Fruit fly (Drosophila melanogaster) whole organism, embryonic: ENCODE results near the gene ana1.

Experiments used
- CG10147 ChIP-seq: fragments of 200-800 bp; sonication (Bioruptor generic); optimal IDR thresholded peaks from 2 replicates; lab custom pipeline; 2019; ENCODE audit warnings: missing biosample characterization, mild to moderate bottlenecking, missing genetic modification characterization, moderate library complexity
- CG10654 ChIP-seq: fragments of 200-800 bp; sonication (Bioruptor generic); optimal IDR thresholded peaks from 2 replicates; lab custom pipeline; 2016; ENCODE audit warnings: missing biosample characterization, missing genetic modification characterization
- CG10959 ChIP-seq: fragments of 200-800 bp; sonication (Bioruptor generic); IDR thresholded peaks from 2 replicates; pipeline ENCODE4 v1.3.6; 2022; ENCODE audit warnings: missing biosample characterization, missing genetic modification characterization
- CG11085 ChIP-seq: fragments of 200-800 bp; sonication (Bioruptor generic); IDR thresholded peaks from 2 replicates; pipeline ENCODE4 v1.3.6; 2022; ENCODE audit warnings: missing biosample characterization, missing genetic modification characterization
- CG11398 ChIP-seq: fragments of 200-800 bp; sonication (Bioruptor generic); optimal IDR thresholded peaks from 2 replicates; lab custom pipeline; 2016; ENCODE audit warnings: missing biosample characterization, missing genetic modification characterization
- CG11696 ChIP-seq: fragments of 200-800 bp; sonication (Bioruptor generic); IDR thresholded peaks from 2 replicates; pipeline ENCODE4 v1.3.6; 2022; ENCODE audit warnings: missing biosample characterization, missing genetic modification characterization
- CG12391 ChIP-seq: fragments of 200-800 bp; sonication (Bioruptor generic); optimal IDR thresholded peaks from 3 replicates; lab custom pipeline; 2018; ENCODE audit warnings: missing biosample characterization, mild to moderate bottlenecking, missing genetic modification characterization, moderate library complexity
- CG13894 ChIP-seq: fragments of 200-800 bp; sonication (Bioruptor generic); optimal IDR thresholded peaks from 3 replicates; lab custom pipeline; 2018; ENCODE audit warnings: missing biosample characterization, mild to moderate bottlenecking, missing genetic modification characterization, moderate library complexity
- CG14014 ChIP-seq: fragments of 200-800 bp; sonication (Bioruptor generic); IDR thresholded peaks from 2 replicates; pipeline ENCODE4 v1.3.6; 2022; ENCODE audit warnings: missing biosample characterization, missing genetic modification characterization
- CG15514 ChIP-seq: fragments of 200-800 bp; sonication (Bioruptor generic); optimal IDR thresholded peaks from 3 replicates; lab custom pipeline; 2017; ENCODE audit warnings: missing biosample characterization, missing genetic modification characterization, mild to moderate bottlenecking, moderate library complexity, missing genetic modification reagents
- CG1647 ChIP-seq: fragments of 200-800 bp; sonication (Bioruptor generic); optimal IDR thresholded peaks from 3 replicates; lab custom pipeline; 2016; ENCODE audit warnings: missing biosample characterization, missing genetic modification characterization
- CG2712 ChIP-seq: fragments of 200-800 bp; optimal IDR thresholded peaks from 3 replicates; lab custom pipeline; 2019; ENCODE audit warnings: missing biosample characterization, mild to moderate bottlenecking, missing genetic modification characterization, moderate library complexity
- CG30431 ChIP-seq: fragments of 200-800 bp; sonication (Bioruptor generic); optimal IDR thresholded peaks from 2 replicates; lab custom pipeline; 2017; ENCODE audit warnings: missing biosample characterization, missing genetic modification characterization
- CG32772 ChIP-seq: fragments of 200-800 bp; sonication (Bioruptor generic); IDR thresholded peaks from 2 replicates; pipeline ENCODE4 v1.3.6; 2022; ENCODE audit warnings: missing biosample characterization, missing genetic modification characterization
- CG3281 ChIP-seq: fragments of 200-800 bp; sonication (Bioruptor generic); optimal IDR thresholded peaks from 3 replicates; lab custom pipeline; 2017; ENCODE audit warnings: missing biosample characterization, mild to moderate bottlenecking, missing genetic modification characterization
- CG33213 ChIP-seq: fragments of 200-800 bp; sonication (Bioruptor generic); optimal IDR thresholded peaks from 3 replicates; lab custom pipeline; 2016; ENCODE audit warnings: missing biosample characterization, missing genetic modification characterization
- CG4404 ChIP-seq: fragments of 200-800 bp; sonication (Bioruptor generic); IDR thresholded peaks from 2 replicates; pipeline ENCODE4 v1.3.6; 2022; ENCODE audit warnings: missing biosample characterization, missing genetic modification characterization
- CG4424 ChIP-seq: fragments of 200-800 bp; sonication (Bioruptor generic); optimal IDR thresholded peaks from 3 replicates; lab custom pipeline; 2016; ENCODE audit warnings: missing biosample characterization, missing genetic modification characterization
- CG7357 ChIP-seq: fragments of 200-800 bp; sonication (Bioruptor generic); IDR thresholded peaks from 3 replicates; pipeline ENCODE4 v1.3.6; 2022; ENCODE audit warnings: missing biosample characterization, missing genetic modification characterization
- CG7987 ChIP-seq: fragments of 200-800 bp; sonication (Bioruptor generic); optimal IDR thresholded peaks from 2 replicates; lab custom pipeline; 2018; ENCODE audit warnings: missing biosample characterization, mild to moderate bottlenecking, missing genetic modification characterization, moderate library complexity
- CG8089 ChIP-seq: fragments of 200-800 bp; sonication (Bioruptor generic); optimal IDR thresholded peaks from 3 replicates; lab custom pipeline; 2016; ENCODE audit warnings: missing biosample characterization, missing genetic modification characterization
- CG9437 ChIP-seq: fragments of 200-800 bp; sonication (Bioruptor generic); optimal IDR thresholded peaks from 2 replicates; lab custom pipeline; 2018; ENCODE audit warnings: missing biosample characterization, mild to moderate bottlenecking, missing genetic modification characterization
- CG9797 ChIP-seq: fragments of 200-800 bp; sonication (Bioruptor generic); optimal IDR thresholded peaks from 3 replicates; lab custom pipeline; 2018; ENCODE audit warnings: missing biosample characterization, mild to moderate bottlenecking, missing genetic modification characterization
- CTCF ChIP-seq: fragments of 200-800 bp; sonication (Bioruptor generic); optimal IDR thresholded peaks from 2 replicates; lab custom pipeline; 2017; ENCODE audit warnings: missing biosample characterization, mild to moderate bottlenecking, missing genetic modification characterization, moderate library complexity
- Drgx ChIP-seq: fragments of 200-800 bp; sonication (Bioruptor generic); IDR thresholded peaks from 2 replicates; pipeline ENCODE4 v1.3.6; 2022; ENCODE audit warnings: missing biosample characterization, missing genetic modification characterization
- Gsc ChIP-seq: fragments of 200-800 bp; sonication (Bioruptor generic); IDR thresholded peaks from 2 replicates; pipeline ENCODE4 v1.3.6; 2022; ENCODE audit warnings: missing biosample characterization, missing genetic modification characterization
- Lhr ChIP-seq: fragments of 200-800 bp; sonication (Bioruptor generic); optimal IDR thresholded peaks from 3 replicates; lab custom pipeline; 2017; ENCODE audit warnings: mild to moderate bottlenecking, missing biosample characterization, missing genetic modification reagents, missing genetic modification characterization
- Lpt ChIP-seq: fragments of >200 bp; optimal IDR thresholded peaks from 2 replicates; lab custom pipeline; 2018; ENCODE audit warnings: missing biosample characterization, missing genetic modification characterization
- Mad ChIP-seq: fragments of 200-800 bp; sonication (Bioruptor generic); optimal IDR thresholded peaks from 2 replicates; lab custom pipeline; 2016; ENCODE audit warnings: missing biosample characterization, missing genetic modification characterization
- PHDP ChIP-seq: fragments of 200-800 bp; sonication (Bioruptor generic); optimal IDR thresholded peaks from 3 replicates; lab custom pipeline; 2018; ENCODE audit warnings: missing biosample characterization, mild to moderate bottlenecking, missing genetic modification characterization, moderate library complexity
- ac ChIP-seq: fragments of 200-800 bp; sonication (Bioruptor generic); optimal IDR thresholded peaks from 3 replicates; lab custom pipeline; 2017; ENCODE audit warnings: missing biosample characterization, mild to moderate bottlenecking, missing genetic modification characterization
- ato ChIP-seq: fragments of 200-800 bp; sonication (Bioruptor generic); IDR thresholded peaks from 2 replicates; pipeline ENCODE4 v1.3.6; 2022; ENCODE audit warnings: missing biosample characterization, missing genetic modification characterization; ENCODE audit not compliant: partially characterized antibody
- bowl ChIP-seq: fragments of 200-800 bp; sonication (Bioruptor generic); IDR thresholded peaks from 2 replicates; pipeline ENCODE4 v1.3.6; 2022; ENCODE audit warnings: missing biosample characterization, missing genetic modification characterization
- da ChIP-seq: fragments of 200-800 bp; sonication (Bioruptor generic); optimal IDR thresholded peaks from 2 replicates; lab custom pipeline; 2016; ENCODE audit warnings: missing biosample characterization, missing genetic modification characterization
- esg ChIP-seq: fragments of 200-800 bp; sonication (Bioruptor generic); conservative IDR thresholded peaks from 2 replicates; pipeline ENCODE4 v1.3.6; 2022; ENCODE audit warnings: missing biosample characterization, missing genetic modification characterization
- exex ChIP-seq: fragments of 200-800 bp; sonication (Bioruptor generic); optimal IDR thresholded peaks from 4 replicates; lab custom pipeline; 2018; ENCODE audit warnings: missing biosample characterization, mild to moderate bottlenecking, missing genetic modification characterization, moderate library complexity
- gem ChIP-seq: fragments of 200-800 bp; sonication (Bioruptor generic); optimal IDR thresholded peaks from 2 replicates; lab custom pipeline; 2019; ENCODE audit warnings: missing biosample characterization, mild to moderate bottlenecking, missing genetic modification characterization, moderate library complexity
- hb ChIP-seq: fragments of 200-800 bp; sonication (Bioruptor generic); IDR thresholded peaks from 3 replicates; pipeline ENCODE4 v1.3.6; 2022; ENCODE audit warnings: missing biosample characterization, missing genetic modification characterization; ENCODE audit not compliant: partially characterized antibody
- jigr1 ChIP-seq: fragments of 200-800 bp; sonication (Bioruptor generic); IDR thresholded peaks from 3 replicates; pipeline ENCODE4 v1.3.6; 2022; ENCODE audit warnings: missing biosample characterization, missing genetic modification characterization
- jing ChIP-seq: fragments of 200-800 bp; sonication (Bioruptor generic); optimal IDR thresholded peaks from 2 replicates; lab custom pipeline; 2018; ENCODE audit warnings: missing biosample characterization, mild to moderate bottlenecking, missing genetic modification characterization
- mam ChIP-seq: fragments of 200-800 bp; sonication (Bioruptor generic); optimal IDR thresholded peaks from 3 replicates; lab custom pipeline; 2016; ENCODE audit warnings: missing biosample characterization, missing genetic modification characterization
- nom ChIP-seq: fragments of 200-800 bp; sonication (Bioruptor generic); optimal IDR thresholded peaks from 2 replicates; lab custom pipeline; 2017; ENCODE audit warnings: missing biosample characterization, missing genetic modification characterization, mild to moderate bottlenecking, moderate library complexity, missing genetic modification reagents
- pan ChIP-seq, 4 experiments: fragments of >200 bp in 3 of 4; fragments of 200-800 bp in 1 of 4; sonication (Bioruptor generic) in 1 of 4; optimal IDR thresholded peaks in 3 of 4; IDR thresholded peaks in 1 of 4; 2 replicates each; pipeline versions ENCODE4 v1.3.6 to Lab custom; 2017 to 2022; ENCODE audit warnings: missing biosample characterization in 2 of 4, missing genetic modification characterization in 2 of 4, mixed read lengths in 1 of 4
- pita ChIP-seq: fragments of 200-800 bp; sonication (Bioruptor generic); optimal IDR thresholded peaks from 2 replicates; lab custom pipeline; 2017; ENCODE audit warnings: missing biosample characterization, mild to moderate bottlenecking, missing genetic modification characterization
- row ChIP-seq: fragments of 200-800 bp; sonication (Bioruptor generic); IDR thresholded peaks from 3 replicates; pipeline ENCODE4 v1.3.6; 2022; ENCODE audit warnings: missing biosample characterization, missing genetic modification characterization
- sens-2 ChIP-seq: fragments of 200-800 bp; sonication (Bioruptor generic); IDR thresholded peaks from 2 replicates; pipeline ENCODE4 v1.3.6; 2022; ENCODE audit warnings: missing biosample characterization, missing genetic modification characterization
- shn ChIP-seq: fragments of 200-800 bp; sonication (Bioruptor generic); optimal IDR thresholded peaks from 3 replicates; lab custom pipeline; 2016; ENCODE audit warnings: missing biosample characterization, missing genetic modification characterization
- sisA ChIP-seq: fragments of 200-800 bp; sonication (Bioruptor generic); IDR thresholded peaks from 2 replicates; pipeline ENCODE4 v1.3.6; 2022; ENCODE audit warnings: missing biosample characterization, missing genetic modification characterization
- tio ChIP-seq: fragments of 200-800 bp; sonication (Bioruptor generic); optimal IDR thresholded peaks from 2 replicates; lab custom pipeline; 2017; ENCODE audit warnings: missing biosample characterization, missing genetic modification characterization, inconsistent platforms
- twi ChIP-seq: fragments of 200-800 bp; optimal IDR thresholded peaks from 2 replicates; lab custom pipeline; 2019; ENCODE audit warnings: missing biosample characterization, mild to moderate bottlenecking, missing genetic modification characterization, moderate library complexity

ana1 gene

DNA sequence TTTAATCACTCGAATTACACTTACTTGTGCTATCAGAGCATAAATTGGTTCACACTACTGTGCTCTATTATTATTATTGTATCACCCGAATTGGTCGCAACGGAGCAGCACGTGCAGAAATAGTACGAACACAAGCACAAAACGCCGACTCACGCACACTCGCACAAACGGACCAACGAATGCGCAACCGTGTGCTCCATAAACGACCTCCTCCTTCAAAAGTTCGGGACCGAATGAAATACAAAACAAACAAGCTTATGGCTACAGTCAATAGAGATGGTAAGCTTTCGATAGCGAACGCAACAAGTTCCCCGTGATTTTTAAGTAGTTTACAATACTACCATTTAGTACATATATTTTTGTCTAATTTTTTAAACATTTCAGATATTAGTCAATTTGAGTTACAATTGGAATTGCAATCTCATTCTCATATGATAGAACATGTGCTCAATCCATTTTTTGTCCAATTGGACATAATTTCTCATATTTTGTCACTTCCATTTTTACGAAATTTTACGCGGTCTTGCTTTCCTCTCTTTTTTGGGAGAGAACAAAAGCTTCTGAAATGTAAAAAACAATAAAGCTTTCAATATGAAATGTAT lies 13.4 kb downstream of the ana1 start, which contains the start of gene Cftr (continued):
- TF ChIP-seq pita (GFP tag; lab: Kevin White, UChicago) (no peak), jing (GFP tag; lab: Kevin White, UChicago) (no peak), CG33213 (GFP tag; lab: Kevin White, UChicago) (peak; percentile 30), bowl (GFP tag; lab: Robert Waterston, UW) (no peak), Lhr (GFP tag; lab: Kevin White, UChicago) (no peak), da (GFP tag; lab: Kevin White, UChicago) (peak; percentile 13), CG8089 (no peak), CG15514 (peak; percentile 76), CG30431 (GFP tag; lab: Kevin White, UChicago) (no peak), Lpt (GFP tag; lab: Kevin White, UChicago) (no peak), CG9797 (GFP tag; lab: Kevin White, UChicago) (no peak), tio (GFP tag; lab: Kevin White, UChicago) (no peak), Drgx (GFP tag; lab: Robert Waterston, UW) (peak; percentile 52), nom (GFP tag; lab: Kevin White, UChicago) (peak; percentile 47), CG10959 (no peak), CG4404 (no peak), CG2712 (tag; lab: Kevin White, UChicago) (no peak), shn (GFP tag; lab: Kevin White, UChicago) (peak; percentile 50), CG14014 (peak; percentile 65; the same call in 1 of the 2 replicates), CG11398 (no peak), PHDP (tag; lab: Kevin White, UChicago) (peak; percentile 15), CG9437 (no peak), gem (no peak), CG7987 (peak; percentile 80), esg (GFP tag; lab: Robert Waterston, UW) (no peak), ac (GFP tag; lab: Kevin White, UChicago) (no peak), row (peak; percentile 43), CG11696 (no peak; the same call in 1 of the 2 replicates), mam (GFP tag; lab: Kevin White, UChicago) (peak; percentile 60), CG13894 (tag; lab: Kevin White, UChicago) (peak; percentile 73), CG7357 (GFP tag; lab: Robert Waterston, UW) (no peak), CG3281 (peak; percentile 39), hb (0 out of 3 replicates have a peak, but pooled peaks have one; percentile 23), CG11085 (GFP tag; lab: Robert Waterston, UW) (peak; percentile 33; the same call in 1 of the 2 replicates), sens-2 (GFP tag; lab: Robert Waterston, UW) (peak; percentile 47), CG10654 (peak; percentile 15), CTCF (GFP tag; lab: Kevin White, UChicago) (peak; percentile 61), ato (GFP tag; lab: Robert Waterston, UW) (peak; percentile 65; the same call in 1 of the 2 replicates), twi (tag; lab: Kevin White, UChicago) (no peak), CG1647 (GFP tag; lab: Kevin White, UChicago) (peak; percentile 43), CG10147 (GFP tag; lab: Kevin White, UChicago) (peak; percentile 52), Gsc (GFP tag; lab: Robert Waterston, UW) (no peak), CG32772 (no peak), Mad (GFP tag; lab: Kevin White, UChicago) (peak; percentile 22), jigr1 (GFP tag; lab: Robert Waterston, UW) (no peak), sisA (GFP tag; lab: Robert Waterston, UW) (no peak), CG4424 (GFP tag; lab: Kevin White, UChicago) (no peak), CG12391 (tag; lab: Kevin White, UChicago) (no peak), exex (tag; lab: Kevin White, UChicago) (peak; percentile 40), pan (optimal IDR thresholded peaks at IDR 0.05; lab: Kevin White, UChicago) (no peak), pan (GFP tag; optimal IDR thresholded peaks at IDR 0.05 in 1 of 2, IDR thresholded peaks at IDR 0.05 in 1 of 2) (peak in 1 of 2 experiments; percentile 58)
